Worm (Caenorhabditis elegans) whole organism, mixed stage, embryonic: ENCODE results near the gene haly-1.

Experiments used
- M03D4.4 ChIP-seq: sonication (generic microtip); optimal IDR thresholded peaks from 2 replicates; lab custom pipeline; 2017; ENCODE audit warnings: mild to moderate bottlenecking, missing genetic modification characterization, missing compliant biosample characterization
- bed-3 ChIP-seq: fragments of 200-800 bp; sonication (Bioruptor generic); optimal IDR thresholded peaks from 3 replicates; lab custom pipeline; 2018; ENCODE audit warnings: mild to moderate bottlenecking, missing genetic modification characterization, moderate library complexity, missing compliant biosample characterization
- blmp-1 ChIP-seq: fragments of 150-350 bp; optimal IDR thresholded peaks from 2 replicates; lab custom pipeline; 2014; ENCODE audit warnings: missing biosample characterization, missing genetic modification characterization
- ceh-39 ChIP-seq: fragments of 150-350 bp; optimal IDR thresholded peaks from 2 replicates; lab custom pipeline; 2014; ENCODE audit warnings: missing biosample characterization, missing genetic modification characterization
- ceh-43 ChIP-seq: fragments of 200-800 bp; sonication (Bioruptor generic); optimal IDR thresholded peaks from 2 replicates; lab custom pipeline; 2018; ENCODE audit warnings: mild to moderate bottlenecking, missing genetic modification characterization, moderate library complexity, missing compliant biosample characterization
- ceh-83 ChIP-seq: fragments of 200-800 bp; sonication (Bioruptor generic); optimal IDR thresholded peaks from 2 replicates; lab custom pipeline; 2018; ENCODE audit warnings: mild to moderate bottlenecking, missing genetic modification characterization, missing compliant biosample characterization
- ces-1 ChIP-seq: fragments of 150-350 bp; optimal IDR thresholded peaks from 2 replicates; lab custom pipeline; 2014; ENCODE audit warnings: missing biosample characterization, missing genetic modification reagents, missing genetic modification characterization
- cnd-1 ChIP-seq: fragments of 200-800 bp; sonication (Bioruptor generic); optimal IDR thresholded peaks from 2 replicates; lab custom pipeline; 2018; ENCODE audit warnings: mild to moderate bottlenecking, missing genetic modification characterization, missing compliant biosample characterization
- drap-1 ChIP-seq: fragments of 200-800 bp; sonication (Bioruptor generic); optimal IDR thresholded peaks from 3 replicates; lab custom pipeline; 2018; ENCODE audit warnings: mild to moderate bottlenecking, missing genetic modification characterization, missing compliant biosample characterization
- elt-1 ChIP-seq: sonication (generic microtip); optimal IDR thresholded peaks from 2 replicates; lab custom pipeline; 2017; ENCODE audit warnings: missing genetic modification characterization, mild to moderate bottlenecking, missing compliant biosample characterization, antibody characterized with exemption, moderate library complexity, borderline replicate concordance; ENCODE audit not compliant: insufficient read depth
- elt-3 ChIP-seq: fragments of 150-350 bp; optimal IDR thresholded peaks from 2 replicates; lab custom pipeline; 2014; ENCODE audit warnings: missing biosample characterization, missing genetic modification characterization
- ham-2 ChIP-seq: fragments of 200-800 bp; sonication (Bioruptor generic); optimal IDR thresholded peaks from 2 replicates; lab custom pipeline; 2018; ENCODE audit warnings: mild to moderate bottlenecking, missing genetic modification characterization, missing compliant biosample characterization
- hlh-1 ChIP-seq: fragments of 150-350 bp; optimal IDR thresholded peaks from 2 replicates; lab custom pipeline; 2014; ENCODE audit warnings: missing biosample characterization, missing genetic modification reagents, missing genetic modification characterization
- lin-13 ChIP-seq: fragments of 150-350 bp; optimal IDR thresholded peaks from 2 replicates; lab custom pipeline; 2014; ENCODE audit warnings: missing biosample characterization, missing genetic modification characterization
- lin-32 ChIP-seq: fragments of 200-800 bp; sonication (Bioruptor generic); optimal IDR thresholded peaks from 2 replicates; lab custom pipeline; 2018; ENCODE audit warnings: mild to moderate bottlenecking, missing genetic modification characterization, missing compliant biosample characterization
- lsy-2 ChIP-seq: fragments of 150-350 bp; optimal IDR thresholded peaks from 2 replicates; lab custom pipeline; 2014; ENCODE audit warnings: missing biosample characterization, missing genetic modification characterization
- mab-5 ChIP-seq: fragments of 150-350 bp; optimal IDR thresholded peaks from 2 replicates; lab custom pipeline; 2014; ENCODE audit warnings: missing biosample characterization, missing genetic modification characterization
- mep-1 ChIP-seq: fragments of 150-350 bp; optimal IDR thresholded peaks from 2 replicates; lab custom pipeline; 2017; ENCODE audit warnings: missing biosample characterization, missing genetic modification reagents, missing genetic modification characterization, inconsistent platforms
- mls-2 ChIP-seq: sonication (generic microtip); optimal IDR thresholded peaks from 2 replicates; lab custom pipeline; 2016; ENCODE audit warnings: mild to moderate bottlenecking, missing genetic modification characterization, moderate library complexity, missing compliant biosample characterization
- nhr-12 ChIP-seq: fragments of 150-350 bp; optimal IDR thresholded peaks from 2 replicates; lab custom pipeline; 2014; ENCODE audit warnings: missing biosample characterization, missing genetic modification characterization
- nhr-2 ChIP-seq: fragments of 150-350 bp; optimal IDR thresholded peaks from 2 replicates; lab custom pipeline; 2014; ENCODE audit warnings: missing biosample characterization, missing genetic modification characterization
- nhr-237 ChIP-seq: fragments of 150-350 bp; optimal IDR thresholded peaks from 2 replicates; lab custom pipeline; 2014; ENCODE audit warnings: missing biosample characterization, missing genetic modification characterization
- nhr-28 ChIP-seq: fragments of 150-350 bp; optimal IDR thresholded peaks from 2 replicates; lab custom pipeline; 2014; ENCODE audit warnings: missing biosample characterization, missing genetic modification characterization
- nhr-76 ChIP-seq: sonication (generic microtip); optimal IDR thresholded peaks from 2 replicates; lab custom pipeline; 2017; ENCODE audit warnings: missing biosample characterization, missing genetic modification characterization
- pha-4 ChIP-seq: fragments of 150-350 bp; optimal IDR thresholded peaks from 2 replicates; lab custom pipeline; 2018; ENCODE audit warnings: missing biosample characterization, missing genetic modification reagents, missing genetic modification characterization
- sem-2 ChIP-seq: fragments of 200-800 bp; sonication (Bioruptor generic); optimal IDR thresholded peaks from 2 replicates; lab custom pipeline; 2018; ENCODE audit warnings: mild to moderate bottlenecking, missing genetic modification characterization, missing compliant biosample characterization
- snpc-4 ChIP-seq: fragments of 150-350 bp; optimal IDR thresholded peaks from 2 replicates; lab custom pipeline; 2014; ENCODE audit warnings: missing biosample characterization, missing genetic modification characterization
- sptf-1 ChIP-seq: sonication (generic microtip); optimal IDR thresholded peaks from 2 replicates; lab custom pipeline; 2017; ENCODE audit warnings: mild to moderate bottlenecking, missing genetic modification characterization, moderate library complexity, missing compliant biosample characterization
- tbx-8 ChIP-seq: fragments of 200-800 bp; sonication (Bioruptor generic); optimal IDR thresholded peaks from 2 replicates; lab custom pipeline; 2018; ENCODE audit warnings: mild to moderate bottlenecking, missing genetic modification characterization, moderate library complexity, missing compliant biosample characterization
- unc-120 ChIP-seq: sonication (generic microtip); optimal IDR thresholded peaks from 2 replicates; lab custom pipeline; 2017; ENCODE audit warnings: missing genetic modification characterization, missing compliant biosample characterization; ENCODE audit not compliant: poor library complexity, severe bottlenecking
- unc-39 ChIP-seq: fragments of 150-350 bp; optimal IDR thresholded peaks from 2 replicates; lab custom pipeline; 2014; ENCODE audit warnings: missing biosample characterization, missing genetic modification characterization
- unc-62 ChIP-seq: fragments of 150-350 bp; optimal IDR thresholded peaks from 2 replicates; lab custom pipeline; 2014; ENCODE audit warnings: missing biosample characterization, missing genetic modification reagents, missing genetic modification characterization
- zip-8 ChIP-seq: fragments of 150-350 bp; optimal IDR thresholded peaks from 2 replicates; lab custom pipeline; 2014; ENCODE audit warnings: missing biosample characterization, missing genetic modification characterization

Gene haly-1

DNA sequence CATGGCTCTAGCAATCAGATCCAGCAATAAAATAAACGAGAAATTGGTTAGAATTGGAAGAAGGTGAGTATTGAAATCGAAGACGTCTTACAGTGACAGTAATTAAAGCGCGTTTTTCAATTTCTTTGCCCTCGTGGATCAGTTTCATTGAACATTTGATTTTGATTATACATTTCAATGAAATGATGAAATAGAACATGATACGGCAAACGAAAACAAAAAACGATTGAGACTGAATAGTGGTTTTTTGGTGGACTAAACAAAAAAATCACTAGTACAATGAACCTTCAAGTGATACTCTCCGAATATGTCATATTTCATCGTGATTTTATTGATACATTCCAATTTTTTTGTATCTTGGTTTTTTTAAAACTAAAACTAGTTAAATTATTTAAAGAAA is at the start of gene haly-1:
Gene haly-1, minus strand, starts transcription at position 101 of the 400 bp plus-strand sequence.
- TF ChIP-seq unc-39 (tag; lab: Kevin White, UChicago), result no peak
- TF ChIP-seq unc-62 (GFP tag; lab: Kevin White, UChicago), result no peak
- TF ChIP-seq lsy-2, result no peak
- no peak for TF ChIP-seq unc-120 (tag; lab: Kevin White, UChicago)
- no peak for TF ChIP-seq nhr-237 (tag; lab: Kevin White, UChicago)
- TF ChIP-seq sem-2, result no peak
- no peak for TF ChIP-seq hlh-1 (tag; lab: Kevin White, UChicago)
- TF ChIP-seq blmp-1 (tag; lab: Kevin White, UChicago), result no peak
- TF ChIP-seq mab-5 (tag; lab: Kevin White, UChicago), result no peak
- TF ChIP-seq ces-1 (GFP tag; lab: Kevin White, UChicago), result no peak
- no peak for TF ChIP-seq sptf-1 (tag; lab: Kevin White, UChicago)
- TF ChIP-seq tbx-8, result no peak
- TF ChIP-seq cnd-1 (tag; lab: Kevin White, UChicago), result no peak
- TF ChIP-seq bed-3 (GFP tag; lab: Kevin White, UChicago), result no peak
- TF ChIP-seq pha-4 (tag; lab: Kevin White, UChicago), result no peak
- TF ChIP-seq mep-1, result no peak
- TF ChIP-seq lin-32 (GFP tag; lab: Kevin White, UChicago), result no peak
- TF ChIP-seq nhr-2, result no peak

ce11 chrX:10941255-10941654 is 44.9 kb upstream of the haly-1 start, which contains the start of gene pho-7:
TSS of gene pho-7 (minus strand) at chrX:10941355.
- TF ChIP-seq nhr-2 (no peak), unc-62 (GFP tag; lab: Kevin White, UChicago) (no peak), cnd-1 (tag; lab: Kevin White, UChicago) (no peak), ham-2 (no peak), mls-2 (tag; lab: Kevin White, UChicago) (no peak), snpc-4 (tag; lab: Kevin White, UChicago) (no peak), nhr-76 (tag; lab: Kevin White, UChicago) (no peak), ces-1 (GFP tag; lab: Kevin White, UChicago) (no peak), hlh-1 (tag; lab: Kevin White, UChicago) (no peak), M03D4.4 (no peak), ceh-39 (tag; lab: Kevin White, UChicago) (no peak)

- peak; percentile 79 for TF ChIP-seq ces-1 (GFP tag; lab: Kevin White, UChicago)
- TF ChIP-seq M03D4.4, result no peak
Observed at ce11 chrX:10933308-10934014, 37.1 kb upstream of the haly-1 start.

ce11 chrX:10932087-10932486 is 35.7 kb upstream of the haly-1 start:
- TF ChIP-seq nhr-12 (tag; lab: Kevin White, UChicago) (no peak), mls-2 (tag; lab: Kevin White, UChicago) (no peak), drap-1 (no peak), elt-3 (tag; lab: Kevin White, UChicago) (no peak), bed-3 (GFP tag; lab: Kevin White, UChicago) (no peak), mep-1 (no peak), unc-62 (GFP tag; lab: Kevin White, UChicago) (peak; percentile 66), ceh-83 (no peak), cnd-1 (tag; lab: Kevin White, UChicago) (no peak), blmp-1 (tag; lab: Kevin White, UChicago) (no peak), mab-5 (tag; lab: Kevin White, UChicago) (no peak), hlh-1 (tag; lab: Kevin White, UChicago) (no peak), ham-2 (peak; percentile 32), nhr-2 (peak; percentile 86), lin-13 (no peak), zip-8 (tag; lab: Kevin White, UChicago) (peak; percentile 88), nhr-28 (no peak), ces-1 (GFP tag; lab: Kevin White, UChicago) (no peak), unc-120 (tag; lab: Kevin White, UChicago) (no peak), snpc-4 (tag; lab: Kevin White, UChicago) (no peak), unc-39 (tag; lab: Kevin White, UChicago) (no peak), nhr-76 (tag; lab: Kevin White, UChicago) (no peak), M03D4.4 (no peak), ceh-43 (GFP tag; lab: Kevin White, UChicago) (no peak), elt-1 (peak; percentile 91), pha-4 (tag; lab: Kevin White, UChicago) (no peak), sptf-1 (tag; lab: Kevin White, UChicago) (no peak)
